Worm (Caenorhabditis elegans): Measurements from ENCODE around the gene T04C12.11.

- TF ChIP-seq pha-4 (tag; optimal IDR thresholded peaks at IDR 0.05), result no peak
- no peak for TF ChIP-seq nhr-12 (tag; optimal IDR thresholded peaks at IDR 0.05)
- TF ChIP-seq ztf-4 (tag; optimal IDR thresholded peaks at IDR 0.05), result no peak
- no peak for TF ChIP-seq egl-27 (tag; optimal IDR thresholded peaks at IDR 0.05)
- no peak for TF ChIP-seq skn-1 (tag; optimal IDR thresholded peaks at IDR 0.05)
- TF ChIP-seq mdl-1 (tag; optimal IDR thresholded peaks at IDR 0.05), result no peak
- TF ChIP-seq daf-12 (tag; optimal IDR thresholded peaks at IDR 0.05), result no peak
- no peak for TF ChIP-seq jun-1 (tag; optimal IDR thresholded peaks at IDR 0.05)
- no peak for TF ChIP-seq lsy-12 (tag; optimal IDR thresholded peaks at IDR 0.05)
These were observed 909 bp downstream of the T04C12.11 start, which contains the start of gene T04C12.1 for ce11 chrV:11059180-11059579.

Data from whole organism, L3 larva.